Worm (Caenorhabditis elegans) whole organism, late embryonic: ENCODE measurements around the gene nhr-162.

Experiments
- T23F11.4 ChIP-seq: fragments of 200-800 bp; sonication (Bioruptor generic); optimal IDR thresholded peaks from 2 replicates; lab custom pipeline; 2018; ENCODE audit warnings: mild to moderate bottlenecking, missing genetic modification characterization, missing compliant biosample characterization
- ceh-18 ChIP-seq: sonication (generic microtip); optimal IDR thresholded peaks from 2 replicates; lab custom pipeline; 2016; ENCODE audit warnings: missing genetic modification characterization, missing compliant biosample characterization
- ceh-24 ChIP-seq: sonication (generic microtip); optimal IDR thresholded peaks from 2 replicates; lab custom pipeline; 2016; ENCODE audit warnings: mild to moderate bottlenecking, missing genetic modification characterization, missing compliant biosample characterization
- fkh-10 ChIP-seq: fragments of 150-350 bp; optimal IDR thresholded peaks from 2 replicates; lab custom pipeline; 2014; ENCODE audit warnings: missing biosample characterization, missing genetic modification reagents, missing genetic modification characterization
- fkh-6 ChIP-seq: sonication (generic microtip); optimal IDR thresholded peaks from 2 replicates; lab custom pipeline; 2016; ENCODE audit warnings: missing genetic modification characterization, missing compliant biosample characterization
- sox-4 ChIP-seq: sonication (generic microtip); optimal IDR thresholded peaks from 2 replicates; lab custom pipeline; 2017; ENCODE audit warnings: mild to moderate bottlenecking, missing genetic modification characterization, inconsistent platforms, missing compliant biosample characterization
- zip-5 ChIP-seq: sonication (generic microtip); optimal IDR thresholded peaks from 2 replicates; lab custom pipeline; 2016; ENCODE audit warnings: missing genetic modification characterization, missing compliant biosample characterization

- TF ChIP-seq sox-4, result no peak
- no peak for TF ChIP-seq ceh-18 (tag; lab: Kevin White, UChicago)
- no peak for TF ChIP-seq fkh-10 (GFP tag; lab: Kevin White, UChicago)
- TF ChIP-seq T23F11.4 (GFP tag; lab: Kevin White, UChicago), result no peak
- TF ChIP-seq fkh-6 (tag; lab: Kevin White, UChicago), result no peak
- no peak for TF ChIP-seq ceh-24 (tag; lab: Kevin White, UChicago)
- TF ChIP-seq zip-5, result no peak
Observed at ce11 chrV:7017059-7017458, 25.4 kb upstream of the nhr-162 start, which contains the start of gene srsx-32.
